Worm (Caenorhabditis elegans) whole organism, L1 larva: ENCODE data around the gene Y26E6A.2.

Source experiments
- C04F5.9 ChIP-seq: sonication (generic microtip); optimal IDR thresholded peaks from 2 replicates; lab custom pipeline; 2016; ENCODE audit warnings: missing genetic modification characterization, missing compliant biosample characterization
- ama-1 ChIP-seq: fragments of 150-350 bp; optimal IDR thresholded peaks from 2 replicates; lab custom pipeline; 2014
- ceh-63 ChIP-seq: fragments of 200-800 bp; sonication (Bioruptor generic); optimal IDR thresholded peaks from 2 replicates; lab custom pipeline; 2018; ENCODE audit warnings: mild to moderate bottlenecking, missing genetic modification characterization, missing compliant biosample characterization
- ceh-8 ChIP-seq: fragments of 200-800 bp; sonication (Bioruptor generic); optimal IDR thresholded peaks from 2 replicates; lab custom pipeline; 2018; ENCODE audit warnings: mild to moderate bottlenecking, missing genetic modification characterization, moderate library complexity, missing compliant biosample characterization
- ceh-82 ChIP-seq, 3 experiments: fragments of 150-350 bp in 1 of 3; sonication (generic microtip) in 2 of 3; optimal IDR thresholded peaks; 2 replicates each; lab custom pipeline; 2014 to 2017; ENCODE audit warnings: missing biosample characterization in 3 of 3, missing genetic modification characterization in 3 of 3
- dpl-1 ChIP-seq, 3 experiments: fragments of 150-350 bp in 2 of 3; sonication (generic microtip) in 1 of 3; optimal IDR thresholded peaks; 2 replicates each; lab custom pipeline; 2014 to 2017; ENCODE audit warnings: missing biosample characterization in 3 of 3, missing genetic modification characterization in 3 of 3, missing genetic modification reagents in 3 of 3
- dsc-1 ChIP-seq: sonication (generic microtip); optimal IDR thresholded peaks from 2 replicates; lab custom pipeline; 2016; ENCODE audit warnings: mild to moderate bottlenecking, missing genetic modification characterization, missing compliant biosample characterization
- efl-1 ChIP-seq, 4 experiments: fragments of 150-350 bp; optimal IDR thresholded peaks in 3 of 4; peaks in 1 of 4; 1 replicate in 1 of 4; 2 replicates in 3 of 4; lab custom pipeline; 2014; ENCODE audit warnings: missing biosample characterization in 2 of 4, missing genetic modification characterization in 2 of 4, missing genetic modification reagents in 2 of 4
- elt-2 ChIP-seq: sonication (generic microtip); optimal IDR thresholded peaks from 2 replicates; lab custom pipeline; 2016; ENCODE audit warnings: missing genetic modification characterization, mild to moderate bottlenecking, inconsistent platforms, missing compliant biosample characterization, missing genetic modification reagents
- fkh-10 ChIP-seq: sonication (generic microtip); optimal IDR thresholded peaks from 2 replicates; lab custom pipeline; 2017; ENCODE audit warnings: missing biosample characterization, missing genetic modification reagents, missing genetic modification characterization
- fkh-4 ChIP-seq: sonication (generic microtip); optimal IDR thresholded peaks from 2 replicates; lab custom pipeline; 2016; ENCODE audit warnings: missing compliant biosample characterization, missing genetic modification characterization, borderline replicate concordance
- fkh-8 ChIP-seq: sonication (generic microtip); optimal IDR thresholded peaks from 2 replicates; lab custom pipeline; 2016; ENCODE audit warnings: mild to moderate bottlenecking, missing genetic modification characterization, missing compliant biosample characterization
- grh-1 ChIP-seq: fragments of 200-800 bp; sonication (Bioruptor generic); IDR thresholded peaks from 2 replicates; pipeline ENCODE4 v1.3.6; 2022; ENCODE audit warnings: missing genetic modification reagents, missing genetic modification characterization, missing compliant biosample characterization
- hlh-17 ChIP-seq: fragments of 200-800 bp; sonication (Bioruptor generic); optimal IDR thresholded peaks from 2 replicates; lab custom pipeline; 2018; ENCODE audit warnings: missing genetic modification characterization, mild to moderate bottlenecking, missing compliant biosample characterization, moderate library complexity, borderline replicate concordance
- hpl-2 ChIP-seq: fragments of 150-350 bp; optimal IDR thresholded peaks from 2 replicates; lab custom pipeline; 2014; ENCODE audit warnings: missing biosample characterization, missing genetic modification reagents, missing genetic modification characterization
- isw-1 ChIP-seq: fragments of 200-800 bp; sonication (Bioruptor generic); IDR thresholded peaks from 2 replicates; pipeline ENCODE4 v1.3.6; 2022; ENCODE audit warnings: missing genetic modification characterization, missing compliant biosample characterization
- lin-14 ChIP-seq: fragments of 200-800 bp; sonication (Bioruptor generic); optimal IDR thresholded peaks from 2 replicates; lab custom pipeline; 2018; ENCODE audit warnings: mild to moderate bottlenecking, missing genetic modification characterization, moderate library complexity, missing compliant biosample characterization
- lin-15B ChIP-seq: fragments of 150-350 bp; sonication (generic microtip); optimal IDR thresholded peaks from 3 replicates; lab custom pipeline; 2014; ENCODE audit warnings: missing biosample characterization, missing genetic modification characterization
- lin-35 ChIP-seq, 2 experiments: fragments of 150-350 bp; optimal IDR thresholded peaks; 2 replicates each; lab custom pipeline; 2014; ENCODE audit warnings: missing biosample characterization in 2 of 2, missing genetic modification characterization in 2 of 2, missing genetic modification reagents in 2 of 2
- mab-9 ChIP-seq: fragments of 200-800 bp; sonication (Bioruptor generic); IDR thresholded peaks from 2 replicates; pipeline ENCODE4 v1.3.6; 2022; ENCODE audit warnings: missing genetic modification reagents, missing genetic modification characterization, missing compliant biosample characterization
- mdl-1 ChIP-seq, 2 experiments: fragments of 150-350 bp; optimal IDR thresholded peaks; 2 replicates each; lab custom pipeline; 2014 to 2017; ENCODE audit warnings: missing biosample characterization in 2 of 2, missing genetic modification characterization in 2 of 2, inconsistent platforms in 1 of 2
- mep-1 ChIP-seq: fragments of 150-350 bp; optimal IDR thresholded peaks from 2 replicates; lab custom pipeline; 2014; ENCODE audit warnings: missing biosample characterization, missing genetic modification characterization
- nhr-11 ChIP-seq: fragments of 150-350 bp; optimal IDR thresholded peaks from 2 replicates; lab custom pipeline; 2014; ENCODE audit warnings: missing biosample characterization, missing genetic modification characterization
- nhr-19 ChIP-seq: fragments of 200-800 bp; sonication (Bioruptor generic); conservative IDR thresholded peaks from 2 replicates; pipeline ENCODE4 v1.3.6; 2022; ENCODE audit warnings: missing genetic modification characterization, missing compliant biosample characterization
- nhr-20 ChIP-seq: sonication (generic microtip); optimal IDR thresholded peaks from 2 replicates; lab custom pipeline; 2016; ENCODE audit warnings: mild to moderate bottlenecking, missing genetic modification characterization, missing compliant biosample characterization
- nhr-71 ChIP-seq: sonication (generic microtip); optimal IDR thresholded peaks from 2 replicates; lab custom pipeline; 2016; ENCODE audit warnings: mild to moderate bottlenecking, missing genetic modification characterization, moderate library complexity, missing compliant biosample characterization
- nhr-76 ChIP-seq: sonication (generic microtip); optimal IDR thresholded peaks from 2 replicates; lab custom pipeline; 2017; ENCODE audit warnings: missing biosample characterization, missing genetic modification characterization
- nhr-77 ChIP-seq: fragments of 150-350 bp; optimal IDR thresholded peaks from 2 replicates; lab custom pipeline; 2014; ENCODE audit warnings: missing biosample characterization, missing genetic modification characterization
- pqm-1 ChIP-seq: sonication (generic microtip); optimal IDR thresholded peaks from 3 replicates; lab custom pipeline; 2017; ENCODE audit warnings: missing biosample characterization, missing genetic modification characterization
- rnt-1 ChIP-seq: sonication (generic microtip); optimal IDR thresholded peaks from 2 replicates; lab custom pipeline; 2016; ENCODE audit warnings: mild to moderate bottlenecking, missing genetic modification characterization, moderate library complexity, missing compliant biosample characterization
- snpc-4 ChIP-seq: fragments of 150-350 bp; optimal IDR thresholded peaks from 2 replicates; lab custom pipeline; 2014; ENCODE audit warnings: missing biosample characterization, missing genetic modification characterization
- snu-23 ChIP-seq: sonication (generic microtip); optimal IDR thresholded peaks from 2 replicates; lab custom pipeline; 2016; ENCODE audit warnings: missing genetic modification characterization, missing compliant biosample characterization
- sox-4 ChIP-seq: sonication (generic microtip); optimal IDR thresholded peaks from 2 replicates; lab custom pipeline; 2016; ENCODE audit warnings: missing genetic modification characterization, missing compliant biosample characterization
- sptf-1 ChIP-seq: fragments of 150-350 bp; optimal IDR thresholded peaks from 2 replicates; lab custom pipeline; 2014; ENCODE audit warnings: missing biosample characterization, missing genetic modification characterization
- swsn-7 ChIP-seq: sonication (generic microtip); optimal IDR thresholded peaks from 2 replicates; lab custom pipeline; 2016; ENCODE audit warnings: missing genetic modification characterization, missing compliant biosample characterization
- tbx-2 ChIP-seq: sonication (generic microtip); optimal IDR thresholded peaks from 2 replicates; lab custom pipeline; 2016; ENCODE audit warnings: missing genetic modification characterization, missing compliant biosample characterization
- tlp-1 ChIP-seq: fragments of 150-350 bp; optimal IDR thresholded peaks from 2 replicates; lab custom pipeline; 2014; ENCODE audit warnings: missing biosample characterization, missing genetic modification characterization
- unc-130 ChIP-seq: fragments of 150-350 bp; optimal IDR thresholded peaks from 2 replicates; lab custom pipeline; 2017; ENCODE audit warnings: missing biosample characterization, missing genetic modification characterization, inconsistent platforms
- vab-15 ChIP-seq: sonication (generic microtip); optimal IDR thresholded peaks from 2 replicates; lab custom pipeline; 2017; ENCODE audit warnings: missing genotype, mild to moderate bottlenecking, missing genetic modification characterization, missing compliant biosample characterization
- xbp-1 ChIP-seq: sonication (generic microtip); optimal IDR thresholded peaks from 2 replicates; lab custom pipeline; 2016; ENCODE audit warnings: missing genetic modification characterization, missing compliant biosample characterization
- ztf-11 ChIP-seq, 2 experiments: sonication (generic microtip); optimal IDR thresholded peaks; 2 replicates each; lab custom pipeline; 2016 to 2017; ENCODE audit warnings: missing genetic modification characterization in 2 of 2, missing biosample characterization in 1 of 2, missing compliant biosample characterization in 1 of 2

Gene Y26E6A.2

DNA sequence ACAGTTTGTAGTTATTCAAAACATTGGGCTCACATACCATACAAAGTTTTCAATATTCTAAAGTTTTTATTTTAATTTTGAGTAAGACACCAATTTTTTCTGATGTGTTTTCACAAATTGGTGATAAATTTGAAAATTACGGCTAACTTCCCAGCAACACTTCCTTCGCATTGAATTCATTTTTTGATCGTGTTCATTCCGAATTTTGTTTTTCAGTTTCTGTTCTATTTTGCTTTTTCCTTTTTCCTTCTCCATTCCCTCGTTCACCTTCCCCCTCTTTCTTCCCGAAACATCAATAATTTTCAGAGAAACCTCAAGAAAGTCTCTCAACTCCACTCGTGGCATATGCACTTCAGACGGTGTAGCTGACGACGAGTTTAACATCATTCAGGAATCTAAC is 34.6 kb upstream of the Y26E6A.2 start, which contains the start of gene alg-1:
TSS of gene alg-1 (plus strand) at position 301 of the 400 bp plus-strand sequence.
- TF ChIP-seq fkh-10 (GFP tag; lab: Kevin White, UChicago) (no peak), mdl-1 (tag; optimal IDR thresholded peaks at IDR 0.05; lab: Kevin White, UChicago) (no peak), grh-1 (GFP tag; lab: Robert Waterston, UW) (no peak), fkh-4 (tag; lab: Kevin White, UChicago) (no peak), efl-1 (optimal IDR thresholded peaks at IDR 0.05; lab: Kevin White, UChicago) (no peak), efl-1 (GFP tag; optimal IDR thresholded peaks at IDR 0.05 in 1 of 2; lab: Kevin White, UChicago) (no peak), rnt-1 (tag; lab: Kevin White, UChicago) (no peak), sptf-1 (no peak), swsn-7 (tag; lab: Kevin White, UChicago) (no peak)

DNA sequence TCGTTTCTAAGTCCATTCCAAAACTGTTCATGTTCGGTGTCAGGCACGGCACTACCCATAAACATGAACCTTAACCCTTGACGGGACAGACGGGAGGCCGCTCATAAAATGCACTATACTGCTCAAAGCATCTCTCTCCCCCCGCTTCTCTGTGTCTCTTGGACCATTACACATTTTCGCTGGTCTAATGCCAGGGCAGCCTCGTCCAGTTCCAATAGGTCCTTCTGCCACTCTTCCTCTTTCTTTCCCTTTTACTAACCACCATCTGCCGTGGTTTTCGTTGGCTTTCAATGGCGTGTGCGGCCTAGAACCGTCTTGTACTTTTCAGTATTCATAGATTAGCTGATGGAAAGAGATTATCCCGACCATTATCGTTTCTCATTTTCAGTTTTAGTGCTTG is 34.0 kb upstream of the Y26E6A.2 start:
- TF ChIP-seq lin-14 (GFP tag; lab: Kevin White, UChicago) (peak; percentile 20), C04F5.9 (tag; lab: Kevin White, UChicago) (no peak), ceh-82 (tag; optimal IDR thresholded peaks at IDR 0.05; lab: Kevin White, UChicago) (peak in 1 of 3 experiments; percentile 1), dpl-1 (GFP tag; optimal IDR thresholded peaks at IDR 0.05; lab: Kevin White, UChicago) (no peak), mdl-1 (tag; optimal IDR thresholded peaks at IDR 0.05; lab: Kevin White, UChicago) (no peak), vab-15 (tag; lab: Kevin White, UChicago) (no peak), hpl-2 (GFP tag; lab: Kevin White, UChicago) (no peak), dsc-1 (tag; lab: Kevin White, UChicago) (peak; percentile 22), efl-1 (optimal IDR thresholded peaks at IDR 0.05; lab: Kevin White, UChicago) (no peak), efl-1 (GFP tag; optimal IDR thresholded peaks at IDR 0.05 in 1 of 2; lab: Kevin White, UChicago) (peak in 1 of 2 experiments; percentile 36), ama-1 (lab: Kevin White, UChicago) (no peak), ztf-11 (tag; optimal IDR thresholded peaks at IDR 0.05; lab: Kevin White, UChicago) (peak in 1 of 2 experiments; percentile 9)
- TF ChIP-seq, all 84 proteins: peak for 5

DNA sequence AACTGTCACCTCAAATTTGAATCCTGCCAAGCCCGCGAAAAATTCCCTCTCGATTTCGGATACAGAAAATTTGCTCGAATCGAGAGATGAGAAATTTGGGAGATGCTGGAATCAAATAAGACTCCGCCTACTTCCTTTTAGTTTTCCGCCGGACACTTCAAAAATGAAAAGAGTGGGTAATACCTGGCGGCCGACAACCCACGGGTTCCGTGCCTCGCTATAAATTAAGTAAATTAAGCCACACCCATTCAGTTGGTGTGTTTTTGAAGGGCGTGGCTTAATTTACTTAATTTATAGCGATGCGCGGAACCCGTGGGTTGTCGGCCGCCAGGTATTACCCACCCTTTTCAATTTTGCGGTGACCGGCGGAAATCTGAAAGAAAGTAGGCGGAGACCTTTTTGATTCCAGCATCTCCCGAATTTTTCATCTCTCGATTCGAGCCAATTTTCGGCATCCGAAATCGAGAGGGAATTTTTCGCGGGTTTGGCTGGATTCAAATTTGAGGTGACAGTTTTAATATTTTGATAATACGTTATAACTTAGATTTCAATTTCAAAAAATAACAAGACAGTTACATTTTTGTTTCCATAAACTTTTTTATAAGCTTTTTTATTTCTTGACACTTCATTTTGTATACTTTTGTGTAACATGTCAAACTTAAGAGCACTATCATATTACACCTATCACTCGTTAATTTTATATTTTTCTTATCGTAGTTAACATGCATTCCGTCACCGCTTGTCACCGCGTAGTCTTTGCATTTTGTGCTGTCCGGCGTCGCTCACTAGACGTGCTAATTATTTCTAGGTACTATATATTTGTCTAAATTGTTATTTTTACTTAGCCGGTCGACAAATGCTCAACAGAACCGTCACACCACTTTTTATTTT is 32.7 kb upstream of the Y26E6A.2 start:
- TF ChIP-seq elt-2 (tag; lab: Kevin White, UChicago) (peak; percentile 25), sox-4 (tag; lab: Kevin White, UChicago) (no peak), nhr-76 (tag; lab: Kevin White, UChicago) (no peak), lin-15B (tag; lab: Kevin White, UChicago) (no peak)

DNA sequence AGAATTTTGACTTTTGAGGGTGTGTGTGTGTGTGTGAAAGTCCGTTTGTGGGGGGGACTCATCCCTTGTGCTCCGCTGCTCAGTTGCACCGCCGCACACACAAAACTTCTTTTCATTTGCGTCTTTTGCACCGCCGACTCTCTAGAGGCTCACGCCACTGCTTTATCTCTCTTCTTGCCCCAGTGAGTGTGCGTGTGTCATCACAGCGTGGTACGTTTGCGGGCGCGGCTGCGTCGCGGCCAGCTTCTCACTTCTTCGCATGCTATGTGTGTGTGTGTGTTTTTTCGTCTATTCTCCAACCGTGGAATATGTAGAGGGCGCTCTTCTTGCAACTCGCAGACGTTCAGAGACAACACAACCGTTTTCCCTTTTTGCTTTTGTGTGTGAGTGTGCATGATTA is 31.3 kb upstream of the Y26E6A.2 start:
- TF ChIP-seq ceh-63 (no peak), tbx-2 (tag; lab: Kevin White, UChicago) (peak; percentile 52), unc-130 (tag; lab: Kevin White, UChicago) (no peak), dpl-1 (GFP tag; optimal IDR thresholded peaks at IDR 0.05; lab: Kevin White, UChicago) (peak in 1 of 3 experiments; percentile 26), pqm-1 (no peak), ceh-82 (tag; optimal IDR thresholded peaks at IDR 0.05; lab: Kevin White, UChicago) (peak; percentile 40 to 87 (median 66)), fkh-8 (peak; percentile 82), efl-1 (optimal IDR thresholded peaks at IDR 0.05; lab: Kevin White, UChicago) (peak in 1 of 2 experiments; percentile 3), efl-1 (GFP tag; optimal IDR thresholded peaks at IDR 0.05 in 1 of 2; lab: Kevin White, UChicago) (no peak), isw-1 (0 out of 2 replicates have a peak, but pooled peaks have one; percentile 14), mab-9 (peak; percentile 69), fkh-10 (GFP tag; lab: Kevin White, UChicago) (peak; percentile 83), swsn-7 (tag; lab: Kevin White, UChicago) (peak; percentile 54), dsc-1 (tag; lab: Kevin White, UChicago) (peak; percentile 54), lin-35 (GFP tag; optimal IDR thresholded peaks at IDR 0.05; lab: Kevin White, UChicago) (peak; percentile 23 to 38), snu-23 (GFP tag; lab: Kevin White, UChicago) (peak; percentile 62), nhr-19 (GFP tag; lab: Robert Waterston, UW) (peak; percentile 46), nhr-20 (tag; lab: Kevin White, UChicago) (peak; percentile 17), nhr-71 (peak; percentile 73), tlp-1 (tag; lab: Kevin White, UChicago) (no peak), lin-14 (GFP tag; lab: Kevin White, UChicago) (peak; percentile 87), xbp-1 (tag; lab: Kevin White, UChicago) (peak; percentile 26), nhr-77 (tag; lab: Kevin White, UChicago) (no peak), grh-1 (GFP tag; lab: Robert Waterston, UW) (no peak), nhr-11 (tag; lab: Kevin White, UChicago) (no peak), mdl-1 (tag; optimal IDR thresholded peaks at IDR 0.05; lab: Kevin White, UChicago) (peak in 1 of 2 experiments; percentile 47), ceh-8 (GFP tag; lab: Kevin White, UChicago) (peak; percentile 67), hlh-17 (GFP tag; lab: Kevin White, UChicago) (no peak), snpc-4 (tag; lab: Kevin White, UChicago) (peak; percentile 81), mep-1 (peak; percentile 19)
